Fruit fly (Drosophila melanogaster) whole organism, adult: ENCODE data around the gene CG18558.

Experiments used
- CG11617 ChIP-seq: fragments of 200-800 bp; sonication (Bioruptor generic); optimal IDR thresholded peaks from 2 replicates; lab custom pipeline; 2017; ENCODE audit warnings: mild to moderate bottlenecking, missing biosample characterization, missing genetic modification reagents, missing genetic modification characterization
- CG12768 ChIP-seq: fragments of 200-800 bp; sonication (Bioruptor generic); optimal IDR thresholded peaks from 2 replicates; lab custom pipeline; 2017; ENCODE audit warnings: missing biosample characterization, missing genetic modification characterization, mild to moderate bottlenecking, moderate library complexity, missing genetic modification reagents
- CG14711 ChIP-seq: fragments of 200-800 bp; sonication (Bioruptor generic); optimal IDR thresholded peaks from 2 replicates; lab custom pipeline; 2018; ENCODE audit warnings: missing biosample characterization, mild to moderate bottlenecking, missing genetic modification characterization, moderate library complexity
- CG1620 ChIP-seq: fragments of 200-800 bp; sonication (Bioruptor generic); optimal IDR thresholded peaks from 2 replicates; lab custom pipeline; 2016; ENCODE audit warnings: missing biosample characterization, missing genetic modification characterization
- CG33017 ChIP-seq: fragments of 200-800 bp; sonication (Bioruptor generic); optimal IDR thresholded peaks from 2 replicates; lab custom pipeline; 2018; ENCODE audit warnings: missing biosample characterization, mild to moderate bottlenecking, missing genetic modification characterization, moderate library complexity
- CG5204 ChIP-seq: fragments of 200-800 bp; sonication (Bioruptor generic); optimal IDR thresholded peaks from 2 replicates; lab custom pipeline; 2016; ENCODE audit warnings: missing biosample characterization, missing genetic modification characterization
- CG7045 ChIP-seq: fragments of 200-800 bp; sonication (Bioruptor generic); optimal IDR thresholded peaks from 2 replicates; lab custom pipeline; 2017; ENCODE audit warnings: missing biosample characterization, mild to moderate bottlenecking, missing genetic modification characterization
- CG7101 ChIP-seq: fragments of 200-800 bp; sonication (Bioruptor generic); optimal IDR thresholded peaks from 2 replicates; lab custom pipeline; 2018; ENCODE audit warnings: missing biosample characterization, mild to moderate bottlenecking, missing genetic modification characterization, moderate library complexity
- Clk ChIP-seq: fragments of 200-800 bp; sonication (Bioruptor generic); optimal IDR thresholded peaks from 2 replicates; lab custom pipeline; 2017; ENCODE audit warnings: missing biosample characterization, missing genetic modification characterization
- Crg-1 ChIP-seq: fragments of 200-800 bp; sonication (Bioruptor generic); optimal IDR thresholded peaks from 2 replicates; lab custom pipeline; 2016; ENCODE audit warnings: missing biosample characterization, missing genetic modification characterization
- Hr96 ChIP-seq: fragments of 200-800 bp; sonication (Bioruptor generic); optimal IDR thresholded peaks from 2 replicates; lab custom pipeline; 2016; ENCODE audit warnings: missing biosample characterization, missing genetic modification characterization
- Mnt ChIP-seq: fragments of 200-800 bp; sonication (Bioruptor generic); optimal IDR thresholded peaks from 2 replicates; lab custom pipeline; 2016; ENCODE audit warnings: missing biosample characterization, mild to moderate bottlenecking, missing genetic modification characterization
- bab1 ChIP-seq: fragments of 200-800 bp; sonication (Bioruptor generic); optimal IDR thresholded peaks from 3 replicates; lab custom pipeline; 2019; ENCODE audit warnings: missing biosample characterization, mild to moderate bottlenecking, missing genetic modification characterization, moderate library complexity
- cic ChIP-seq: fragments of 200-800 bp; sonication (Bioruptor generic); optimal IDR thresholded peaks from 2 replicates; lab custom pipeline; 2017; ENCODE audit warnings: missing biosample characterization, mild to moderate bottlenecking, missing genetic modification characterization, moderate library complexity
- cnc ChIP-seq, 2 experiments: fragments of >200 bp; optimal IDR thresholded peaks; 2 replicates each; lab custom pipeline; 2017
- kay ChIP-seq: fragments of 200-800 bp; sonication (Bioruptor generic); peaks from one replicate; lab custom pipeline; 2016; ENCODE audit warnings: missing biosample characterization, missing genetic modification characterization, borderline replicate concordance
- ovo ChIP-seq: fragments of 200-800 bp; sonication (Bioruptor generic); optimal IDR thresholded peaks from 2 replicates; lab custom pipeline; 2016; ENCODE audit warnings: missing biosample characterization, missing genetic modification characterization
- pad ChIP-seq: fragments of 200-800 bp; sonication (Bioruptor generic); optimal IDR thresholded peaks from 3 replicates; lab custom pipeline; 2017; ENCODE audit warnings: missing biosample characterization, missing genetic modification characterization, mild to moderate bottlenecking, moderate library complexity, missing genetic modification reagents
- tj ChIP-seq: fragments of 200-800 bp; sonication (Bioruptor generic); optimal IDR thresholded peaks from 3 replicates; lab custom pipeline; 2017; ENCODE audit warnings: missing biosample characterization, mild to moderate bottlenecking, missing genetic modification characterization, moderate library complexity
- toe ChIP-seq: fragments of 200-800 bp; sonication (Bioruptor generic); optimal IDR thresholded peaks from 2 replicates; lab custom pipeline; 2016; ENCODE audit warnings: missing biosample characterization, missing genetic modification characterization

The CG18558 gene

DNA sequence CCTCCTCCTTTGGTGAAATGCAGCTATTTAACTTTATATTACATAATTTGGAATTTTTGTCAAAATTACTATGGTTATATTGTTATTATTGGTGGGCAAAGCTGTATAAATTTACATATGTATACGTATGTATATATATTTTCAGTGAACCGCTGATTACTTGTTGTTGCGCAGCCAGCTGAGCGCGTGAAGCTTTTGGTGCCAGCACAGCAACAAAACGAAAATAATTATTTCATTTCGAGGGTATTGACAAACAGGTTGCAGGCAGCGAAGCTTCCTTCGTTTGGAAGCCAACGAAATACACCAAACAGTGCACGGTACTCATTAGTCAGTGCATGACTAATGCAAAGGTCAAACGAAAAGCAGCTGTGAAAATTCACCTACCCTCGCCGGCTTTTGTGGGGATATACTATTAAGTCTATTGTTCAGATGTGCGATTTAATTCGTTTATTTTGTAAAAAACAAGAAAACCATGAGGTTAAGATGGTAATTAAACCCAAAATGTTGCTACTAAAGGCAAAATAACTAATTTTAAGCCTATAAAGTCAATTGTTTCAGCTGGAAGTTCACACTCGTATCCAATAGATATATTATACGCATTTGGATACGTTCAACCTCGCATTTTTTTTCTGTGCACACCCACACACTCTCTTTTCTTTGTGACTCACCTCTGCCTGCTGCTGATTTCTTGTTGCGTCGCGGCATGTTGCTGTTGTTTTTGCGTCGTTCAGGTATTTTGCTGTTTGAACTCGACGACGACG lies 28.8 kb upstream of the CG18558 start:
- TF ChIP-seq Mnt (no peak), CG7101 (tag; lab: Kevin White, UChicago) (no peak), CG12768 (GFP tag; lab: Kevin White, UChicago) (peak; percentile 15), Clk (GFP tag; lab: Kevin White, UChicago) (no peak), kay (peak; percentile 96), CG11617 (GFP tag; lab: Kevin White, UChicago) (peak; percentile 45), toe (no peak), tj (GFP tag; lab: Kevin White, UChicago) (peak; percentile 16), CG1620 (no peak), CG33017 (tag; lab: Kevin White, UChicago) (peak; percentile 50)

DNA sequence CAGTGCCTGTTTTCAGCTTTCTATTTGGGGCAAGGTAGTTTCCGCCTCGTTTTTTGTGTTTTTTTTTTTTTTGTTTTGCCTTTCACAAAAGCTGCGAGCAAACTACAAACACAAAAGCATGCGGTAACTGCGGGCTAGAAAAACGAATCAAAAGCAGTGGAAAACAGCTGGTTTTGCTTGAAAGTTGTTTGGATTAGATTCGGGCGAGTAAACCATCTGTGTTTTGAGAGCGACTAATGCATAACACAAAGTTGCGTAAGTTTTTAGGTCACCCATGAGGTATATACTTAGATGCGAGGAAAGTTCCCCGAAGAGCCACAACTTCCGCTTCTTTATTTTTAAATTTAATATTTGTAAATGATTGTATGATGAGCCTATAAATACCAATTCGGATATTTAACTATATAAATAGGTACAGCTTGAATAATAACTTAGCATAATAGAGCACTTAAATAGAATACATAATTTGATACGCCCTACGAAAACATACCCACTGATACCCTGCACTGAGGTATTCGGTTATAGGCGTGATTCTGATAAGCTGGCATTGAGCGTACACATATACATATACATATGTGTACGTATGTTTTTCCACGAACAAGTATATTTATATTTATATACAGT lies 28.1 kb upstream of the CG18558 start:
- TF ChIP-seq CG5204 (GFP tag; lab: Kevin White, UChicago) (no peak), cic (no peak), Crg-1 (GFP tag; lab: Kevin White, UChicago) (no peak), CG11617 (GFP tag; lab: Kevin White, UChicago) (no peak), bab1 (GFP tag; lab: Kevin White, UChicago) (no peak), CG33017 (tag; lab: Kevin White, UChicago) (no peak), CG12768 (GFP tag; lab: Kevin White, UChicago) (no peak), Mnt (no peak)

DNA sequence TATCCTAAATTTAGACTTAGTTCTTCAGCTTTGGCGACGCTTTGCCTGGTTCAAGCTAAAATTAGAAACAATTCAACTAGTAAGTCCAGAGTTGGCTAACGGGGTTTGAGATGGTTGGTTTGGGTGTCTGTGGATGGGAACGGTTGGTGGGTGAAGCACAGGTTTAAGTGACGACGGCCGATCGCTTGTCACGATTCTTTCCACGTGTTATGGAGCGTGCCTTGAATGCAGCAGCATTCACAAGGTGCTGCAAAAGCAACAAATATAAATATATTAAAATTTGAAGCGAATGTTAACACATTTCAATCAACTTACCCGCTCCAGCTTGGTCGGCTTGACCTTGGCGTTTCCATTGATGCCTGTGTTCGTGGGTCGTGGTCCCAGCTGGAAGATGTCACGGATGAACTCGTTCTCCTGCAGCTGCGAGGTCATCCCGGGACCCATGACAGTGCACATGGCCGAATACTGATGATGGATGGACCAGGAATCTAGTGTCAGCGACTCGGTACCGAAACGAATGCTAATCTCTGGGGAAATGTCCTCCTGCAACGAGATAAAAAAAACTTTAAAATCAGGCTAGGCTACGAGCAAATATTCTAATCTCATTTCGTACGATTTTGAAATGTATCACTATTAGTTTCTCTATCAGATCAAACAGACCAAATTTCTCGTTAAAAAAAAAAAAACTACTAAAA lies 24.8 kb upstream of the CG18558 start, which contains the start of gene CG8813:
Gene CG8813 (plus strand): TSS at position 645 of the 695 bp plus-strand sequence.
- no peak for TF ChIP-seq CG7045 (GFP tag; lab: Kevin White, UChicago)
- TF ChIP-seq kay: no peak
- no peak for TF ChIP-seq CG12768 (GFP tag; lab: Kevin White, UChicago)
- TF ChIP-seq Crg-1 (GFP tag; lab: Kevin White, UChicago): no peak
- TF ChIP-seq tj (GFP tag; lab: Kevin White, UChicago): no peak
- no peak for TF ChIP-seq CG14711 (tag; lab: Kevin White, UChicago)
- no peak for TF ChIP-seq CG1620

DNA sequence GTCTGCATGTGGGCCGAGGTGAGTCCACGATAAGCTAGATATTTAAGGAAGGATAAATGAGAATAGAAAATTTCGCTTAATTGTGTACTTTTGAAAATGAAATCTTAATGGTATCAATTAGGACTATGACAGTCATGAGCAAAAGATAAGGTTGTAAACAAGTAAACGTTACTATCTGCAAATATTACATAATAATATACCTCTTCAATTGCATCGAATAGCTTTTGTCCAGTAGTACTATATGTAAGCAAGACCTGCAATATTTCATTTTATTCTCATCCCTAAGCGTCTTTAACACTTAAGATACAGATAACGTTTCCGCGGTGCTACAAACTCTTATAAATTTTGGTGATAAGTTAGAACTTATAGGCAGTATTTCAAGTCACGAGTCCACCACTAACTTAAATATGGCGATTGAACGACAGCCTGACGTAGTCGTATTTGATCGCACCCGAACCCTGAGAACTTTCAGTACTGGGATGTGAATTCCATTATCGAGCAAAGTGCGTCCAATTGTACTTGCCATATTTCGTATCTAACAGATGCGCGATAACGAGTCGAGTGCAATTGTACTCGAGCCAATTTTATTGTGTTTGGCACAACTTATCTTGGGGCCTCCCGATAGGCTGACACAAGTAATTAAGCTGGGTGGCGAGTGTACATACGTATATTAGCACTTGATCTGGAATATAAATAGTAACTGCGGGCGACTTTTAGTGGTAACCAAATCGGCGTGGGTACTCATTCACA lies 21.4 kb upstream of the CG18558 start:
- TF ChIP-seq Hr96 (peak; percentile 52), CG11617 (GFP tag; lab: Kevin White, UChicago) (no peak), pad (GFP tag; lab: Kevin White, UChicago) (no peak), CG7101 (tag; lab: Kevin White, UChicago) (no peak), cnc (optimal IDR thresholded peaks at IDR 0.05; lab: Kevin White, UChicago) (no peak), CG7045 (GFP tag; lab: Kevin White, UChicago) (no peak), cic (peak; percentile 77), Crg-1 (GFP tag; lab: Kevin White, UChicago) (no peak), Clk (GFP tag; lab: Kevin White, UChicago) (no peak), tj (GFP tag; lab: Kevin White, UChicago) (no peak), CG33017 (tag; lab: Kevin White, UChicago) (peak; percentile 23), CG12768 (GFP tag; lab: Kevin White, UChicago) (no peak), CG14711 (tag; lab: Kevin White, UChicago) (no peak), CG1620 (no peak), kay (peak; percentile 81), CG5204 (GFP tag; lab: Kevin White, UChicago) (no peak), ovo (GFP tag; lab: Kevin White, UChicago) (no peak), Mnt (no peak), toe (no peak)

DNA sequence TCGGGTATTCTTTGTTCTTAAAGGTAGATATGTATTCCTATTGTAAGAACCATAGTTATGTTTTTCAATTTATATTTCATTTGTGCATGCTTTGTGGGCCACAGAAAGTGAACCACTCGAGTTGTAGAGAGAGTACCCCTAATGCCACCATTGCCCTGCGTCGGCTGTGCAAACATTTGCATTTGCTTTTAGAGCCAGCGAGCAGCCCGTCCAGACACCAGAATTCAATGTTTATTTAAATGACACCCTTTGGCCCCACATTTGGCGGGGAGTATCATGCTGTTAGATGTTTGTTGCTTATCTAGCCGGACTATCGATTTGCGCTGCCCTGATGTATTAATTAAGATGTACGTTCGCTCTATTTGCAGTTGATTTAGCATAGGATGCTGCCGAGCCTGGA lies 20.3 kb upstream of the CG18558 start:
- peak; percentile 23 for TF ChIP-seq kay
- peak; percentile 68 for TF ChIP-seq CG12768 (GFP tag; lab: Kevin White, UChicago)
- peak; percentile 11 for TF ChIP-seq CG7101 (tag; lab: Kevin White, UChicago)
- TF ChIP-seq CG7045 (GFP tag; lab: Kevin White, UChicago): peak; percentile 8
- TF ChIP-seq Mnt: no peak
- no peak for TF ChIP-seq CG33017 (tag; lab: Kevin White, UChicago)

DNA sequence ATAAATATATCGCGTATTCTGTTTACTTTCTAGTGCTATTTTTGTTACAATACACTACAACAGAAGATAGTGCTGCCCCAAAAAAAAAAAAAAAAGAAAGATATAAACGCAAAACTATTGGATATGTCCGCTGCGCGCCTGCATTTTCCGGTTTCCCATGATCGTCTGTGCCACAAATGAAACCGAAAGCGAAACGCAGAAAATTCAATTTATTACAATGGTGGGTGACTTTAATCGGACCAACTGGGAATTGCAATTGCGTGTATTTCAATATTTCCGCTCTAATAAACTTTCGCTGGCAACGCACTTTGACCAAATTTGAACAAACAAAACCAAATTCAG lies 18.3 kb upstream of the CG18558 start:
- TF ChIP-seq CG1620 (no peak), Mnt (no peak), kay (no peak), CG11617 (GFP tag; lab: Kevin White, UChicago) (no peak), toe (no peak), cic (no peak), CG33017 (tag; lab: Kevin White, UChicago) (no peak), CG14711 (tag; lab: Kevin White, UChicago) (no peak), tj (GFP tag; lab: Kevin White, UChicago) (no peak), CG5204 (GFP tag; lab: Kevin White, UChicago) (no peak), cnc (optimal IDR thresholded peaks at IDR 0.05; lab: Kevin White, UChicago) (no peak), bab1 (GFP tag; lab: Kevin White, UChicago) (no peak)
